Fruit fly (Drosophila melanogaster) whole organism, wandering third instar larva: ENCODE measurements around the gene vih.

ENCODE experiments used
- Abd-B ChIP-seq: fragments of >200 bp; optimal IDR thresholded peaks from 2 replicates; lab custom pipeline; 2017; ENCODE audit warnings: missing biosample characterization, missing genetic modification characterization
- CG32264 ChIP-seq: fragments of 200-800 bp; sonication (Bioruptor generic); optimal IDR thresholded peaks from 2 replicates; lab custom pipeline; 2016; ENCODE audit warnings: missing biosample characterization, missing genetic modification characterization
- Dfd ChIP-seq: fragments of >200 bp; optimal IDR thresholded peaks from 2 replicates; lab custom pipeline; 2017; ENCODE audit warnings: missing biosample characterization, missing genetic modification characterization
- HLH106 ChIP-seq: fragments of 200-800 bp; optimal IDR thresholded peaks from 3 replicates; lab custom pipeline; 2019; ENCODE audit warnings: missing biosample characterization, mild to moderate bottlenecking, missing genetic modification characterization, moderate library complexity
- Hnf4 ChIP-seq: fragments of 200-800 bp; sonication (Bioruptor generic); optimal IDR thresholded peaks from 2 replicates; lab custom pipeline; 2016; ENCODE audit warnings: missing biosample characterization, mild to moderate bottlenecking, missing genetic modification characterization
- Hr83 ChIP-seq: fragments of 200-300 bp; sonication (Bioruptor generic); optimal IDR thresholded peaks from 2 replicates; lab custom pipeline; 2016; ENCODE audit warnings: missing biosample characterization, mild to moderate bottlenecking, missing genetic modification characterization, moderate library complexity; ENCODE audit not compliant: poor library complexity, severe bottlenecking
- Jra ChIP-seq: sonication (Bioruptor generic); optimal IDR thresholded peaks from 2 replicates; lab custom pipeline; 2016; ENCODE audit warnings: missing biosample characterization, missing genetic modification characterization
- Mio ChIP-seq: sonication (Bioruptor generic); optimal IDR thresholded peaks from 2 replicates; lab custom pipeline; 2016; ENCODE audit warnings: missing biosample characterization, missing genetic modification characterization
- Myc ChIP-seq: fragments of >200 bp; optimal IDR thresholded peaks from 2 replicates; lab custom pipeline; 2017
- N ChIP-seq: fragments of >200 bp; optimal IDR thresholded peaks from 2 replicates; lab custom pipeline; 2018; ENCODE audit warnings: missing biosample characterization, missing external identifiers, missing genetic modification characterization
- OdsH ChIP-seq: fragments of 200-800 bp; sonication (Bioruptor generic); optimal IDR thresholded peaks from 2 replicates; lab custom pipeline; 2016; ENCODE audit warnings: missing biosample characterization, mild to moderate bottlenecking, missing genetic modification characterization
- Rel ChIP-seq, 2 experiments: fragments of 200-800 bp; sonication (Bioruptor generic) in 1 of 2; optimal IDR thresholded peaks; 2 replicates in 1 of 2; 3 replicates in 1 of 2; lab custom pipeline; 2016 to 2019; ENCODE audit warnings: mild to moderate bottlenecking in 2 of 2, missing biosample characterization in 2 of 2, missing genetic modification characterization in 2 of 2, moderate library complexity in 1 of 2
- Sp1 ChIP-seq: fragments of 200-800 bp; sonication (Bioruptor generic); optimal IDR thresholded peaks from 3 replicates; lab custom pipeline; 2019; ENCODE audit warnings: missing biosample characterization, mild to moderate bottlenecking, missing genetic modification characterization, moderate library complexity
- Vsx2 ChIP-seq: fragments of 200-300, 225-300 bp; sonication (Bioruptor generic); optimal IDR thresholded peaks from 2 replicates; lab custom pipeline; 2018; ENCODE audit warnings: missing biosample characterization, missing genetic modification characterization; ENCODE audit not compliant: partially characterized antibody
- br ChIP-seq: fragments of 200-800 bp; sonication (Bioruptor generic); optimal IDR thresholded peaks from 2 replicates; lab custom pipeline; 2016; ENCODE audit warnings: missing biosample characterization, missing genetic modification characterization
- brk ChIP-seq: fragments of 200-800 bp; sonication (Bioruptor generic); optimal IDR thresholded peaks from 2 replicates; lab custom pipeline; 2016; ENCODE audit warnings: missing biosample characterization, mild to moderate bottlenecking, missing genetic modification characterization
- dmrt93B ChIP-seq: fragments of 200-800 bp; sonication (Bioruptor generic); optimal IDR thresholded peaks from 2 replicates; lab custom pipeline; 2018; ENCODE audit warnings: missing biosample characterization, mild to moderate bottlenecking, missing genetic modification characterization
- dsf ChIP-seq: sonication (Bioruptor generic); optimal IDR thresholded peaks from 2 replicates; lab custom pipeline; 2016; ENCODE audit warnings: missing biosample characterization, missing genetic modification characterization, borderline replicate concordance
- ey ChIP-seq: fragments of 200-800 bp; sonication (Bioruptor generic); optimal IDR thresholded peaks from 2 replicates; lab custom pipeline; 2016; ENCODE audit warnings: missing biosample characterization, missing genetic modification characterization
- foxo ChIP-seq, 2 experiments: fragments of 200-800 bp; sonication (Bioruptor generic); optimal IDR thresholded peaks; 2 replicates in 1 of 2; 3 replicates in 1 of 2; lab custom pipeline; 2016 to 2017; ENCODE audit warnings: missing biosample characterization in 2 of 2, missing genetic modification characterization in 2 of 2
- fru ChIP-seq: fragments of 200-800 bp; sonication (Bioruptor generic); optimal IDR thresholded peaks from 3 replicates; lab custom pipeline; 2016; ENCODE audit warnings: missing biosample characterization, mild to moderate bottlenecking, missing genetic modification characterization
- h ChIP-seq: fragments of 200-800 bp; sonication (Bioruptor generic); optimal IDR thresholded peaks from 3 replicates; lab custom pipeline; 2016; ENCODE audit warnings: missing biosample characterization, mild to moderate bottlenecking, missing genetic modification characterization
- pan ChIP-seq: fragments of >200 bp; optimal IDR thresholded peaks from 2 replicates; lab custom pipeline; 2017
- psq ChIP-seq: fragments of 200-800 bp; sonication (Bioruptor generic); optimal IDR thresholded peaks from 3 replicates; lab custom pipeline; 2017; ENCODE audit warnings: missing biosample characterization, mild to moderate bottlenecking, missing genetic modification characterization, moderate library complexity
- rgr ChIP-seq: fragments of 200-800 bp; sonication (Bioruptor generic); optimal IDR thresholded peaks from 3 replicates; lab custom pipeline; 2016; ENCODE audit warnings: missing biosample characterization, mild to moderate bottlenecking, missing genetic modification characterization
- sage ChIP-seq: fragments of 200-800 bp; sonication (Bioruptor generic); optimal IDR thresholded peaks from 2 replicates; lab custom pipeline; 2016; ENCODE audit warnings: missing biosample characterization, mild to moderate bottlenecking, missing genetic modification characterization
- sv ChIP-seq: fragments of 200-800 bp; sonication (Bioruptor generic); optimal IDR thresholded peaks from 3 replicates; lab custom pipeline; 2016; ENCODE audit warnings: missing biosample characterization, missing genetic modification characterization
- tai ChIP-seq: sonication (Bioruptor generic); optimal IDR thresholded peaks from 2 replicates; lab custom pipeline; 2016; ENCODE audit warnings: missing biosample characterization, missing genetic modification characterization
- usp ChIP-seq: fragments of >200 bp; optimal IDR thresholded peaks from 2 replicates; lab custom pipeline; 2017; ENCODE audit warnings: missing biosample characterization, missing genetic modification characterization
- woc ChIP-seq: sonication (Bioruptor generic); optimal IDR thresholded peaks from 2 replicates; lab custom pipeline; 2016; ENCODE audit warnings: missing biosample characterization, mild to moderate bottlenecking, missing genetic modification characterization

vih gene

dm6 chr3L:12496428-12497344 lies 7.4 kb upstream of the vih start, which contains the start of gene CG10657:
TSS of gene CG10657 (minus strand) at chr3L:12497216.
- TF ChIP-seq psq (GFP tag; lab: Kevin White, UChicago) (no peak), Rel (GFP tag; optimal IDR thresholded peaks at IDR 0.05; lab: Kevin White, UChicago) (no peak), Rel (tag; optimal IDR thresholded peaks at IDR 0.05; lab: Kevin White, UChicago) (peak; percentile 39), Vsx2 (GFP tag; lab: Kevin White, UChicago) (peak; percentile 46), foxo (GFP tag; optimal IDR thresholded peaks at IDR 0.05; lab: Kevin White, UChicago) (no peak), Hr83 (GFP tag; lab: Kevin White, UChicago) (no peak), Sp1 (peak; percentile 14)

- TF ChIP-seq Hr83 (GFP tag; lab: Kevin White, UChicago) (peak; percentile 8), HLH106 (tag; lab: Kevin White, UChicago) (peak; percentile 47), Sp1 (peak; percentile 45), pan (lab: Kevin White, UChicago) (no peak), Jra (GFP tag; lab: Kevin White, UChicago) (peak; percentile 77), dmrt93B (GFP tag; lab: Kevin White, UChicago) (no peak), h (GFP tag; lab: Kevin White, UChicago) (peak; percentile 73), Dfd (GFP tag; lab: Kevin White, UChicago) (no peak), psq (GFP tag; lab: Kevin White, UChicago) (peak; percentile 6), fru (GFP tag; lab: Kevin White, UChicago) (peak; percentile 59), ey (GFP tag; lab: Kevin White, UChicago) (peak; percentile 40), woc (GFP tag; lab: Kevin White, UChicago) (peak; percentile 31), Hnf4 (GFP tag; lab: Kevin White, UChicago) (peak; percentile 79), dsf (peak; percentile 61), brk (no peak), br (peak; percentile 44), usp (GFP tag; lab: Kevin White, UChicago) (no peak), Mio (GFP tag; lab: Kevin White, UChicago) (no peak), OdsH (peak; percentile 40), Rel (GFP tag; optimal IDR thresholded peaks at IDR 0.05; lab: Kevin White, UChicago) (no peak), Rel (tag; optimal IDR thresholded peaks at IDR 0.05; lab: Kevin White, UChicago) (peak; percentile 55), Myc (peak; percentile 1), sv (GFP tag; lab: Kevin White, UChicago) (peak; percentile 58), rgr (peak; percentile 65), sage (GFP tag; lab: Kevin White, UChicago) (peak; percentile 83), foxo (GFP tag; optimal IDR thresholded peaks at IDR 0.05; lab: Kevin White, UChicago) (peak in 1 of 2 experiments; percentile 68), CG32264 (GFP tag; lab: Kevin White, UChicago) (peak; percentile 41)
Measured at dm6 chr3L:12501249-12501648, 2.8 kb upstream of the vih start, which contains the start of the genes CG10638 and CG10681. TSS of gene CG10638 (minus strand) at chr3L:12501311. TSS of gene CG10681 (plus strand) at chr3L:12501513.

- TF ChIP-seq CG32264 (GFP tag; lab: Kevin White, UChicago) (no peak), Sp1 (no peak), OdsH (no peak), Abd-B (GFP tag; lab: Kevin White, UChicago) (no peak), rgr (no peak)
Measured at dm6 chr3L:12505990-12506389, 1.9 kb downstream of the vih start.

- TF ChIP-seq h (GFP tag; lab: Kevin White, UChicago) (peak; percentile 75), Abd-B (GFP tag; lab: Kevin White, UChicago) (no peak), woc (GFP tag; lab: Kevin White, UChicago) (no peak), psq (GFP tag; lab: Kevin White, UChicago) (no peak)
Measured at dm6 chr3L:12506963-12507552, 3.0 kb downstream of the vih start.

dm6 chr3L:12507571-12507970 lies 3.5 kb downstream of the vih start, which contains the start of gene CG10654:
TSS of gene CG10654 (minus strand) at chr3L:12507840.
- TF ChIP-seq pan (lab: Kevin White, UChicago) (no peak), Hnf4 (GFP tag; lab: Kevin White, UChicago) (no peak), N (GFP tag; lab: Kevin White, UChicago) (no peak), rgr (no peak), OdsH (no peak), tai (no peak), sage (GFP tag; lab: Kevin White, UChicago) (no peak)
